Fruit fly (Drosophila melanogaster): ENCODE measurements around the gene Eip74EF.

Eip74EF gene

dm6 chr3L:17659268-17659589 lies 40.1 kb upstream of the Eip74EF start:
- TF ChIP-seq CG12605 (GFP tag; IDR thresholded peaks at IDR 0.05): no peak
- no peak for TF ChIP-seq CG8301 (tag; optimal IDR thresholded peaks at IDR 0.05)
- no peak for TF ChIP-seq CG8159 (tag; optimal IDR thresholded peaks at IDR 0.05)
- TF ChIP-seq fd96Ca (GFP tag; IDR thresholded peaks at IDR 0.05): no peak
- TF ChIP-seq rn (GFP tag; IDR thresholded peaks at IDR 0.05): no peak
- no peak for TF ChIP-seq CG32121 (GFP tag; IDR thresholded peaks at IDR 0.05)
- no peak for TF ChIP-seq CG34367 (tag; optimal IDR thresholded peaks at IDR 0.05)
- no peak for TF ChIP-seq CG13204 (GFP tag; optimal IDR thresholded peaks at IDR 0.05)
- no peak for TF ChIP-seq CG14655 (GFP tag; optimal IDR thresholded peaks at IDR 0.05)
- no peak for TF ChIP-seq Snoo (tag; optimal IDR thresholded peaks at IDR 0.05)
- no peak for TF ChIP-seq CG17806 (tag; optimal IDR thresholded peaks at IDR 0.05)
- TF ChIP-seq EcR (GFP tag; optimal IDR thresholded peaks at IDR 0.05): no peak
- TF ChIP-seq CG9948 (tag; optimal IDR thresholded peaks at IDR 0.05): no peak
- TF ChIP-seq D1 (tag; optimal IDR thresholded peaks at IDR 0.05): no peak
- TF ChIP-seq Pif1A (GFP tag; optimal IDR thresholded peaks at IDR 0.05): no peak
- TF ChIP-seq CG4496 (GFP tag; IDR thresholded peaks at IDR 0.05): no peak

dm6 chr3L:17658423-17659267 lies 39.5 kb upstream of the Eip74EF start:
- TF ChIP-seq CG9948 (tag; optimal IDR thresholded peaks at IDR 0.05) (peak; percentile 30), CG17806 (tag; optimal IDR thresholded peaks at IDR 0.05) (peak; percentile 47), CG10348 (GFP tag; IDR thresholded peaks at IDR 0.05) (peak; percentile 49; the same call in 1 of the 2 replicates), CG14655 (GFP tag; optimal IDR thresholded peaks at IDR 0.05) (peak; percentile 57), gl (tag; optimal IDR thresholded peaks at IDR 0.05) (no peak), Pif1B (GFP tag; optimal IDR thresholded peaks at IDR 0.05) (peak; percentile 44), EcR (GFP tag; optimal IDR thresholded peaks at IDR 0.05) (no peak), CG8159 (tag; optimal IDR thresholded peaks at IDR 0.05) (no peak), D1 (tag; optimal IDR thresholded peaks at IDR 0.05) (no peak), CG34367 (tag; optimal IDR thresholded peaks at IDR 0.05) (no peak), rn (GFP tag; IDR thresholded peaks at IDR 0.05) (peak; percentile 49; the same call in 1 of the 2 replicates), CG15710 (tag; optimal IDR thresholded peaks at IDR 0.05) (peak; percentile 17), CG12605 (GFP tag; IDR thresholded peaks at IDR 0.05) (peak; percentile 76), fd96Ca (GFP tag; IDR thresholded peaks at IDR 0.05) (peak; percentile 86; the same call in 2 of the 3 replicates), Ets98B (GFP tag; IDR thresholded peaks at IDR 0.05) (peak; percentile 89), CG32121 (GFP tag; IDR thresholded peaks at IDR 0.05) (peak; percentile 66), Pif1A (GFP tag; optimal IDR thresholded peaks at IDR 0.05) (peak; percentile 56), CG4496 (GFP tag; IDR thresholded peaks at IDR 0.05) (peak; percentile 87), Snoo (tag; optimal IDR thresholded peaks at IDR 0.05) (peak; percentile 34), CG13204 (GFP tag; optimal IDR thresholded peaks at IDR 0.05) (no peak), CG8301 (tag; optimal IDR thresholded peaks at IDR 0.05) (peak; percentile 62)

- TF ChIP-seq CG9948 (tag; optimal IDR thresholded peaks at IDR 0.05) (peak; percentile 90), CG17806 (tag; optimal IDR thresholded peaks at IDR 0.05) (peak; percentile 84), gl (tag; optimal IDR thresholded peaks at IDR 0.05) (peak; percentile 55), CG34367 (tag; optimal IDR thresholded peaks at IDR 0.05) (peak; percentile 85), Pif1A (GFP tag; optimal IDR thresholded peaks at IDR 0.05) (peak; percentile 78), Pif1B (GFP tag; optimal IDR thresholded peaks at IDR 0.05) (peak; percentile 82), D1 (tag; optimal IDR thresholded peaks at IDR 0.05) (peak; percentile 68), EcR (GFP tag; optimal IDR thresholded peaks at IDR 0.05) (peak; percentile 96), Ets98B (GFP tag; IDR thresholded peaks at IDR 0.05) (peak; percentile 75), CG10348 (GFP tag; IDR thresholded peaks at IDR 0.05) (no peak), Snoo (tag; optimal IDR thresholded peaks at IDR 0.05) (peak; percentile 58), CG4496 (GFP tag; IDR thresholded peaks at IDR 0.05) (peak; percentile 85), CG8301 (tag; optimal IDR thresholded peaks at IDR 0.05) (peak; percentile 88), CG12605 (GFP tag; IDR thresholded peaks at IDR 0.05) (peak; percentile 70; the same call in 1 of the 2 replicates), CG32121 (GFP tag; IDR thresholded peaks at IDR 0.05) (peak; percentile 54; the same call in 1 of the 2 replicates), CG14655 (GFP tag; optimal IDR thresholded peaks at IDR 0.05) (peak; percentile 89), fd96Ca (GFP tag; IDR thresholded peaks at IDR 0.05) (peak; percentile 83; the same call in 2 of the 3 replicates), rn (GFP tag; IDR thresholded peaks at IDR 0.05) (peak; percentile 54; the same call in 1 of the 2 replicates), CG13204 (GFP tag; optimal IDR thresholded peaks at IDR 0.05) (peak; percentile 63), CG15710 (tag; optimal IDR thresholded peaks at IDR 0.05) (peak; percentile 88), CG8159 (tag; optimal IDR thresholded peaks at IDR 0.05) (peak; percentile 89)
Observed at dm6 chr3L:17657728-17658379, 38.7 kb upstream of the Eip74EF start.

- TF ChIP-seq CG32121 (GFP tag; IDR thresholded peaks at IDR 0.05) (0 out of 2 replicates have a peak, but pooled peaks have one; percentile 16), CG13204 (GFP tag; optimal IDR thresholded peaks at IDR 0.05) (no peak)
Observed at dm6 chr3L:17656716-17657395, 37.7 kb upstream of the Eip74EF start.

- TF ChIP-seq gl (tag; optimal IDR thresholded peaks at IDR 0.05) (no peak), Ets98B (GFP tag; IDR thresholded peaks at IDR 0.05) (0 out of 2 replicates have a peak, but pooled peaks have one; percentile 25), CG14655 (GFP tag; optimal IDR thresholded peaks at IDR 0.05) (no peak), fd96Ca (GFP tag; IDR thresholded peaks at IDR 0.05) (no peak), Pif1A (GFP tag; optimal IDR thresholded peaks at IDR 0.05) (no peak), CG10348 (GFP tag; IDR thresholded peaks at IDR 0.05) (no peak), CG9948 (tag; optimal IDR thresholded peaks at IDR 0.05) (no peak), rn (GFP tag; IDR thresholded peaks at IDR 0.05) (no peak), Snoo (tag; optimal IDR thresholded peaks at IDR 0.05) (peak; percentile 2), D1 (tag; optimal IDR thresholded peaks at IDR 0.05) (no peak), CG15710 (tag; optimal IDR thresholded peaks at IDR 0.05) (no peak)
Observed at dm6 chr3L:17655837-17656308, 36.7 kb upstream of the Eip74EF start.
